Worm (Caenorhabditis elegans) whole organism, L2 larva: ENCODE data around the gene gpa-7.

ENCODE experiments used
- C34F6.9 ChIP-seq: fragments of 150-350 bp; optimal IDR thresholded peaks from 2 replicates; lab custom pipeline; 2014; ENCODE audit warnings: missing biosample characterization, missing genetic modification characterization
- F13H6.1 ChIP-seq: sonication (generic microtip); optimal IDR thresholded peaks from 2 replicates; lab custom pipeline; 2016; ENCODE audit warnings: missing genetic modification characterization, missing compliant biosample characterization
- R02D3.7 ChIP-seq: fragments of 150-350 bp; optimal IDR thresholded peaks from 2 replicates; lab custom pipeline; 2014; ENCODE audit warnings: missing biosample characterization, missing genetic modification characterization
- Y55F3AM.14 ChIP-seq: fragments of 200-800 bp; sonication (Bioruptor generic); optimal IDR thresholded peaks from 2 replicates; lab custom pipeline; 2018; ENCODE audit warnings: mild to moderate bottlenecking, missing genetic modification characterization, missing compliant biosample characterization
- ZK546.5 ChIP-seq: sonication (generic microtip); optimal IDR thresholded peaks from 2 replicates; lab custom pipeline; 2017; ENCODE audit warnings: missing biosample characterization, missing genetic modification characterization
- alr-1 ChIP-seq: fragments of 150-350 bp; optimal IDR thresholded peaks from 2 replicates; lab custom pipeline; 2014; ENCODE audit warnings: missing biosample characterization, missing genetic modification characterization
- aly-2 ChIP-seq: fragments of 150-350 bp; optimal IDR thresholded peaks from 2 replicates; lab custom pipeline; 2014; ENCODE audit warnings: missing biosample characterization, missing genetic modification characterization
- ama-1 ChIP-seq: fragments of 150-350 bp; optimal IDR thresholded peaks from 2 replicates; lab custom pipeline; 2018; ENCODE audit warnings: inconsistent platforms
- blmp-1 ChIP-seq: sonication (generic microtip); optimal IDR thresholded peaks from 2 replicates; lab custom pipeline; 2017; ENCODE audit warnings: missing genetic modification characterization, mild to moderate bottlenecking, missing compliant biosample characterization, antibody characterized with exemption, moderate library complexity; ENCODE audit not compliant: insufficient read depth
- ceh-16 ChIP-seq: fragments of 150-350 bp; optimal IDR thresholded peaks from 2 replicates; lab custom pipeline; 2014; ENCODE audit warnings: missing biosample characterization, missing genetic modification characterization
- ceh-82 ChIP-seq: fragments of 150-350 bp; optimal IDR thresholded peaks from 2 replicates; lab custom pipeline; 2014; ENCODE audit warnings: missing biosample characterization, missing genetic modification characterization
- crh-2 ChIP-seq: sonication (generic microtip); optimal IDR thresholded peaks from 2 replicates; lab custom pipeline; 2017; ENCODE audit warnings: missing biosample characterization, missing genetic modification characterization
- dmd-4 ChIP-seq: sonication (generic microtip); optimal IDR thresholded peaks from 2 replicates; lab custom pipeline; 2017; ENCODE audit warnings: missing biosample characterization, missing genetic modification characterization
- egl-27 ChIP-seq: sonication (generic microtip); optimal IDR thresholded peaks from 3 replicates; lab custom pipeline; 2017; ENCODE audit warnings: missing biosample characterization, missing genetic modification reagents, missing genetic modification characterization
- elt-1 ChIP-seq: fragments of 150-350 bp; optimal IDR thresholded peaks from 2 replicates; lab custom pipeline; 2014; ENCODE audit warnings: missing biosample characterization, missing genetic modification characterization
- elt-3 ChIP-seq: sonication (generic microtip); optimal IDR thresholded peaks from 2 replicates; lab custom pipeline; 2017; ENCODE audit warnings: missing biosample characterization, missing genetic modification characterization
- fos-1 ChIP-seq: fragments of 150-350 bp; optimal IDR thresholded peaks from 2 replicates; lab custom pipeline; 2014; ENCODE audit warnings: missing biosample characterization, missing genetic modification characterization
- gmeb-1 ChIP-seq: fragments of 150-350 bp; optimal IDR thresholded peaks from 2 replicates; lab custom pipeline; 2014; ENCODE audit warnings: missing biosample characterization, missing genetic modification characterization
- lin-11 ChIP-seq: fragments of 150-350 bp; sonication (generic microtip); optimal IDR thresholded peaks from 2 replicates; lab custom pipeline; 2014; ENCODE audit warnings: missing biosample characterization, missing genetic modification characterization, inconsistent platforms, mixed read lengths
- lin-13 ChIP-seq: fragments of 150-350 bp; optimal IDR thresholded peaks from 2 replicates; lab custom pipeline; 2014; ENCODE audit warnings: missing biosample characterization, missing genetic modification reagents, missing genetic modification characterization
- lin-39 ChIP-seq: fragments of 150-350 bp; optimal IDR thresholded peaks from 2 replicates; lab custom pipeline; 2014; ENCODE audit warnings: missing biosample characterization, missing genetic modification reagents, missing genetic modification characterization
- lsy-2 ChIP-seq, 2 experiments: fragments of 150-350 bp in 1 of 2; sonication (generic microtip) in 1 of 2; optimal IDR thresholded peaks; 2 replicates each; lab custom pipeline; 2014 to 2017; ENCODE audit warnings: missing biosample characterization in 2 of 2, missing genetic modification characterization in 2 of 2
- mab-5 ChIP-seq: fragments of 150-350 bp; optimal IDR thresholded peaks from 2 replicates; lab custom pipeline; 2014; ENCODE audit warnings: missing biosample characterization, missing genetic modification characterization
- mbf-1 ChIP-seq: sonication (generic microtip); optimal IDR thresholded peaks from 2 replicates; lab custom pipeline; 2017; ENCODE audit warnings: missing biosample characterization, missing genetic modification characterization
- mdl-1 ChIP-seq, 2 experiments: fragments of 150-350 bp in 1 of 2; sonication (generic microtip) in 1 of 2; optimal IDR thresholded peaks; 2 replicates each; lab custom pipeline; 2017; ENCODE audit warnings: missing biosample characterization in 2 of 2, missing genetic modification characterization in 2 of 2
- nhr-10 ChIP-seq: sonication (generic microtip); optimal IDR thresholded peaks from 2 replicates; lab custom pipeline; 2017; ENCODE audit warnings: missing biosample characterization, missing genetic modification characterization
- nhr-11 ChIP-seq: fragments of 150-350 bp; optimal IDR thresholded peaks from 2 replicates; lab custom pipeline; 2014; ENCODE audit warnings: missing biosample characterization, missing genetic modification characterization
- nhr-12 ChIP-seq: fragments of 150-350 bp; optimal IDR thresholded peaks from 2 replicates; lab custom pipeline; 2014; ENCODE audit warnings: missing biosample characterization, missing genetic modification characterization
- nhr-129 ChIP-seq: fragments of 150-350 bp; optimal IDR thresholded peaks from 2 replicates; lab custom pipeline; 2014; ENCODE audit warnings: missing biosample characterization, missing genetic modification characterization
- nhr-21 ChIP-seq: fragments of 150-350 bp; optimal IDR thresholded peaks from 2 replicates; lab custom pipeline; 2014; ENCODE audit warnings: missing biosample characterization, missing genetic modification characterization
- nhr-23 ChIP-seq: fragments of 150-350 bp; optimal IDR thresholded peaks from 2 replicates; lab custom pipeline; 2014; ENCODE audit warnings: missing biosample characterization, missing genetic modification reagents, missing genetic modification characterization
- nhr-237 ChIP-seq: fragments of 150-350 bp; optimal IDR thresholded peaks from 2 replicates; lab custom pipeline; 2014; ENCODE audit warnings: missing biosample characterization, missing genetic modification characterization
- nhr-25 ChIP-seq: fragments of 150-350 bp; sonication (generic microtip); optimal IDR thresholded peaks from 3 replicates; lab custom pipeline; 2014; ENCODE audit warnings: missing biosample characterization, missing genetic modification characterization
- nhr-6 ChIP-seq: fragments of 150-350 bp; optimal IDR thresholded peaks from 2 replicates; lab custom pipeline; 2014; ENCODE audit warnings: missing biosample characterization, missing genetic modification characterization
- nhr-77 ChIP-seq: fragments of 150-350 bp; optimal IDR thresholded peaks from 2 replicates; lab custom pipeline; 2014; ENCODE audit warnings: missing biosample characterization, missing genetic modification characterization
- peb-1 ChIP-seq: fragments of 150-350 bp; optimal IDR thresholded peaks from 2 replicates; lab custom pipeline; 2014; ENCODE audit warnings: missing biosample characterization, missing genetic modification characterization
- sem-4 ChIP-seq: fragments of 150-350 bp; optimal IDR thresholded peaks from 2 replicates; lab custom pipeline; 2014; ENCODE audit warnings: missing biosample characterization, missing genetic modification reagents, missing genetic modification characterization
- skn-1 ChIP-seq: sonication (generic microtip); optimal IDR thresholded peaks from 2 replicates; lab custom pipeline; 2017; ENCODE audit warnings: missing biosample characterization, missing genetic modification characterization
- sma-3 ChIP-seq: sonication (generic microtip); optimal IDR thresholded peaks from 2 replicates; lab custom pipeline; 2016; ENCODE audit warnings: missing genetic modification reagents, missing genetic modification characterization, missing compliant biosample characterization
- sma-9 ChIP-seq, 2 experiments: fragments of 150-350 bp in 1 of 2; sonication (generic microtip) in 1 of 2; optimal IDR thresholded peaks; 2 replicates each; lab custom pipeline; 2014 to 2016; ENCODE audit warnings: missing genetic modification characterization in 2 of 2, mild to moderate bottlenecking in 1 of 2, missing biosample characterization in 1 of 2, missing compliant biosample characterization in 1 of 2, missing genetic modification reagents in 1 of 2, moderate library complexity in 1 of 2
- snpc-4 ChIP-seq: fragments of 150-350 bp; optimal IDR thresholded peaks from 2 replicates; lab custom pipeline; 2014; ENCODE audit warnings: missing biosample characterization, missing genetic modification characterization
- unc-39 ChIP-seq: fragments of 150-350 bp; optimal IDR thresholded peaks from 2 replicates; lab custom pipeline; 2014; ENCODE audit warnings: missing biosample characterization, missing genetic modification characterization
- unc-55 ChIP-seq: fragments of 150-350 bp; sonication (generic microtip); optimal IDR thresholded peaks from 3 replicates; lab custom pipeline; 2014; ENCODE audit warnings: missing biosample characterization, missing genetic modification reagents, missing genetic modification characterization
- unc-62 ChIP-seq: fragments of 150-350 bp; optimal IDR thresholded peaks from 2 replicates; lab custom pipeline; 2014; ENCODE audit warnings: missing biosample characterization, missing genetic modification reagents, missing genetic modification characterization
- zag-1 ChIP-seq: fragments of 150-350 bp; optimal IDR thresholded peaks from 2 replicates; lab custom pipeline; 2014; ENCODE audit warnings: missing biosample characterization, missing genetic modification characterization
- ztf-1 ChIP-seq: fragments of 200-800 bp; sonication (Bioruptor generic); conservative IDR thresholded peaks from 2 replicates; pipeline ENCODE4 v1.3.6; 2022; ENCODE audit warnings: missing genetic modification characterization, missing compliant biosample characterization
- ztf-11 ChIP-seq: sonication (generic microtip); optimal IDR thresholded peaks from 2 replicates; lab custom pipeline; 2017; ENCODE audit warnings: missing biosample characterization, missing genetic modification characterization
- ztf-4 ChIP-seq: fragments of 150-350 bp; optimal IDR thresholded peaks from 2 replicates; lab custom pipeline; 2014; ENCODE audit warnings: missing biosample characterization, missing genetic modification characterization

The gpa-7 gene

ce11 chrIV:10403193-10404058, at the start of gene gpa-7:
Gene gpa-7, plus strand, starts transcription at chrIV:10404008.
- TF ChIP-seq R02D3.7 (tag; lab: Kevin White, UChicago) (no peak), nhr-129 (peak; percentile 78), lin-39 (tag; lab: Kevin White, UChicago) (no peak), snpc-4 (tag; lab: Kevin White, UChicago) (peak; percentile 38), blmp-1 (tag; lab: Kevin White, UChicago) (no peak), sma-3 (GFP tag; lab: Kevin White, UChicago) (no peak), dmd-4 (no peak), sma-9 (GFP tag; optimal IDR thresholded peaks at IDR 0.05; lab: Kevin White, UChicago) (peak; percentile 82), sma-9 (tag; optimal IDR thresholded peaks at IDR 0.05; lab: Kevin White, UChicago) (no peak), lin-11 (tag; lab: Kevin White, UChicago) (peak; percentile 69), skn-1 (no peak), nhr-11 (tag; lab: Kevin White, UChicago) (no peak), unc-55 (GFP tag; lab: Kevin White, UChicago) (peak; percentile 67), alr-1 (tag; lab: Kevin White, UChicago) (no peak), peb-1 (no peak), lin-13 (GFP tag; lab: Kevin White, UChicago) (peak; percentile 28), unc-39 (tag; lab: Kevin White, UChicago) (no peak), mdl-1 (tag; optimal IDR thresholded peaks at IDR 0.05; lab: Kevin White, UChicago) (peak; percentile 32 to 35), ztf-11 (tag; lab: Kevin White, UChicago) (no peak), ztf-1 (GFP tag; lab: Robert Waterston, UW) (no peak), ceh-16 (no peak), nhr-25 (no peak), mab-5 (tag; lab: Kevin White, UChicago) (no peak), nhr-21 (peak; percentile 22), ceh-82 (no peak), sem-4 (tag; lab: Kevin White, UChicago) (peak; percentile 52), nhr-23 (no peak), unc-62 (GFP tag; lab: Kevin White, UChicago) (no peak), C34F6.9 (tag; lab: Kevin White, UChicago) (peak; percentile 84), ama-1 (lab: Kevin White, UChicago) (no peak), ZK546.5 (tag; lab: Kevin White, UChicago) (no peak), gmeb-1 (tag; lab: Kevin White, UChicago) (no peak), lsy-2 (tag; optimal IDR thresholded peaks at IDR 0.05; lab: Kevin White, UChicago) (peak; percentile 25 to 62), aly-2 (tag; lab: Kevin White, UChicago) (no peak), ztf-4 (tag; lab: Kevin White, UChicago) (peak; percentile 18), nhr-6 (tag; lab: Kevin White, UChicago) (peak; percentile 56), mbf-1 (tag; lab: Kevin White, UChicago) (no peak), nhr-237 (tag; lab: Kevin White, UChicago) (no peak), elt-3 (tag; lab: Kevin White, UChicago) (no peak), egl-27 (tag; lab: Kevin White, UChicago) (peak; percentile 22), zag-1 (tag; lab: Kevin White, UChicago) (peak; percentile 85), nhr-12 (tag; lab: Kevin White, UChicago) (no peak), crh-2 (tag; lab: Kevin White, UChicago) (peak; percentile 59), F13H6.1 (tag; lab: Kevin White, UChicago) (peak; percentile 91), elt-1 (tag; lab: Kevin White, UChicago) (no peak), nhr-10 (tag; lab: Kevin White, UChicago) (no peak), nhr-77 (tag; lab: Kevin White, UChicago) (no peak), fos-1 (tag; lab: Kevin White, UChicago) (peak; percentile 27), Y55F3AM.14 (GFP tag; lab: Kevin White, UChicago) (peak; percentile 22)
- TF ChIP-seq, all 48 proteins: peak for 19
